Worm (Caenorhabditis elegans): ENCODE data around the gene srw-101.

DNA sequence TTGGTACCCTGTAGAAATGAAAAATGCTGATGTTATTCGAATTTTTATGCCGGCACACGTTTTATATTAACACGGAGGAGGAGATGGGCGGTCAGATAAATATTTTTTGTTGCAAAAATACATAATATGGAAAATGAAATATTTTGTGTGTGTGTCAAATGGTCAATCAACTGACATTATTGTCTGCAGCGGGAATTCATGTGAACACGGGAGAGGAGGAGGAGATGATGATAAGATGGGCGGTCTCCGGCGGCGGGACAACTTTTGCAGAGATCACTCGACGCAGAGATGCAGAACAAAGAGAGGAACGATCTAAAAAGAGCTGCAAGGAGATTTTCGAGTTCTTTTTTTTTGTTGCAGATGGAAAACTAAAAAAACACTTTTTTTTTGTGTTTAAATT is 49.7 kb downstream of the srw-101 start, which contains the start of gene dhs-13:
- no peak for TF ChIP-seq dmd-4 (tag; optimal IDR thresholded peaks at IDR 0.05; ENCODE audit: borderline replicate concordance)
- no peak for TF ChIP-seq ets-4 (tag; optimal IDR thresholded peaks at IDR 0.05)
- no peak for TF ChIP-seq ama-1 (optimal IDR thresholded peaks at IDR 0.05)
- TF ChIP-seq ref-2 (tag; optimal IDR thresholded peaks at IDR 0.05), result no peak
- no peak for TF ChIP-seq ahr-1 (tag; optimal IDR thresholded peaks at IDR 0.05)
- no peak for TF ChIP-seq ceh-34 (tag; optimal IDR thresholded peaks at IDR 0.05)
- no peak for TF ChIP-seq pha-4 (tag; optimal IDR thresholded peaks at IDR 0.05)
- peak; percentile 21 for TF ChIP-seq unc-55 (GFP tag; optimal IDR thresholded peaks at IDR 0.05)
- no peak for TF ChIP-seq sox-2 (GFP tag; IDR thresholded peaks at IDR 0.05)
- no peak for TF ChIP-seq che-1 (tag; optimal IDR thresholded peaks at IDR 0.05)
- TF ChIP-seq nfya-1 (tag; optimal IDR thresholded peaks at IDR 0.05), result no peak
- no peak for TF ChIP-seq F13H6.1 (tag; optimal IDR thresholded peaks at IDR 0.05)
